Fruit fly (Drosophila melanogaster) whole organism, embryonic: ENCODE measurements around the gene dsx.

Experiments used
- Adf1 ChIP-seq: fragments of 200-800 bp; sonication (Bioruptor generic); IDR thresholded peaks from 2 replicates; pipeline ENCODE4 v1.3.6; 2022; ENCODE audit warnings: missing biosample characterization, missing genetic modification characterization
- Awh ChIP-seq: fragments of 200-800 bp; sonication (Bioruptor generic); IDR thresholded peaks from 2 replicates; pipeline ENCODE4, ENCODE4 v1.3.6; 2022; ENCODE audit warnings: missing biosample characterization, missing genetic modification characterization
- C15 ChIP-seq: fragments of 200-800 bp; sonication (Bioruptor generic); IDR thresholded peaks from 3 replicates; pipeline ENCODE4 v1.3.6; 2022; ENCODE audit warnings: missing biosample characterization, missing genetic modification characterization
- CG10209 ChIP-seq: fragments of 200-800 bp; sonication (Bioruptor generic); optimal IDR thresholded peaks from 3 replicates; lab custom pipeline; 2017; ENCODE audit warnings: missing biosample characterization, mild to moderate bottlenecking, missing genetic modification characterization, missing genetic modification reagents
- CG10366 ChIP-seq: fragments of 200-800 bp; sonication (Bioruptor generic); IDR thresholded peaks from 2 replicates; pipeline ENCODE4 v1.3.6; 2022; ENCODE audit warnings: missing biosample characterization, missing genetic modification characterization
- CG10979 ChIP-seq: fragments of 200-800 bp; sonication (Bioruptor generic); optimal IDR thresholded peaks from 2 replicates; lab custom pipeline; 2018; ENCODE audit warnings: missing biosample characterization, mild to moderate bottlenecking, missing genetic modification characterization, moderate library complexity
- CG12071 ChIP-seq: fragments of 200-800 bp; sonication (Bioruptor generic); optimal IDR thresholded peaks from 3 replicates; lab custom pipeline; 2018; ENCODE audit warnings: missing biosample characterization, mild to moderate bottlenecking, missing genetic modification characterization
- CG13123 ChIP-seq: fragments of 200-800 bp; sonication (Bioruptor generic); optimal IDR thresholded peaks from 2 replicates; lab custom pipeline; 2016; ENCODE audit warnings: missing biosample characterization, missing genetic modification characterization
- CG15479 ChIP-seq: fragments of 200-800 bp; sonication (Bioruptor generic); optimal IDR thresholded peaks from 3 replicates; lab custom pipeline; 2019; ENCODE audit warnings: missing biosample characterization, mild to moderate bottlenecking, missing genetic modification characterization, moderate library complexity
- CG17385 ChIP-seq: fragments of 200-800 bp; sonication (Bioruptor generic); optimal IDR thresholded peaks from 3 replicates; lab custom pipeline; 2018; ENCODE audit warnings: missing biosample characterization, mild to moderate bottlenecking, missing genetic modification characterization
- CG18476 ChIP-seq: fragments of 200-800 bp; sonication (Bioruptor generic); optimal IDR thresholded peaks from 2 replicates; lab custom pipeline; 2016; ENCODE audit warnings: missing biosample characterization, mild to moderate bottlenecking, missing genetic modification characterization
- CG30431 ChIP-seq: fragments of 200-800 bp; sonication (Bioruptor generic); optimal IDR thresholded peaks from 2 replicates; lab custom pipeline; 2017; ENCODE audit warnings: missing biosample characterization, missing genetic modification characterization
- CG32767 ChIP-seq: fragments of 200-800 bp; sonication (Bioruptor generic); IDR thresholded peaks from 2 replicates; pipeline ENCODE4 v1.3.6; 2022; ENCODE audit warnings: missing biosample characterization, missing genetic modification characterization
- CG33557 ChIP-seq: fragments of 200-800 bp; sonication (Bioruptor generic); optimal IDR thresholded peaks from 2 replicates; lab custom pipeline; 2019; ENCODE audit warnings: missing biosample characterization, mild to moderate bottlenecking, missing genetic modification characterization, moderate library complexity
- CG3726 ChIP-seq: fragments of 200-800 bp; sonication (Bioruptor generic); IDR thresholded peaks from 3 replicates; pipeline ENCODE4, ENCODE4 v1.3.6; 2022; ENCODE audit warnings: missing biosample characterization, missing genetic modification characterization
- CG43689 ChIP-seq: fragments of 200-800 bp; sonication (Bioruptor generic); IDR thresholded peaks from 2 replicates; pipeline ENCODE4 v1.3.6; 2022; ENCODE audit warnings: missing biosample characterization, missing genetic modification characterization
- CG4617 ChIP-seq: fragments of 200-800 bp; sonication (Bioruptor generic); optimal IDR thresholded peaks from 3 replicates; lab custom pipeline; 2016; ENCODE audit warnings: missing biosample characterization, missing genetic modification characterization, borderline replicate concordance
- CG6791 ChIP-seq: fragments of 200-800 bp; sonication (Bioruptor generic); IDR thresholded peaks from 3 replicates; pipeline ENCODE4 v1.3.6; 2022; ENCODE audit warnings: missing biosample characterization, missing genetic modification characterization; ENCODE audit not compliant: partially characterized antibody
- CG6813 ChIP-seq: fragments of 200-800 bp; sonication (Bioruptor generic); optimal IDR thresholded peaks from 2 replicates; lab custom pipeline; 2017; ENCODE audit warnings: missing biosample characterization, missing genetic modification characterization, mild to moderate bottlenecking, moderate library complexity, missing genetic modification reagents
- CTCF ChIP-seq: fragments of 200-800 bp; sonication (Bioruptor generic); optimal IDR thresholded peaks from 2 replicates; lab custom pipeline; 2017; ENCODE audit warnings: missing biosample characterization, mild to moderate bottlenecking, missing genetic modification characterization, moderate library complexity
- Dref ChIP-seq: fragments of 200-800 bp; sonication (Bioruptor generic); IDR thresholded peaks from 2 replicates; pipeline ENCODE4 v1.3.6; 2022; ENCODE audit warnings: missing biosample characterization, missing genetic modification characterization
- Drgx ChIP-seq: fragments of 200-800 bp; sonication (Bioruptor generic); IDR thresholded peaks from 2 replicates; pipeline ENCODE4 v1.3.6; 2022; ENCODE audit warnings: missing biosample characterization, missing genetic modification characterization
- E2f2 ChIP-seq: fragments of 200-800 bp; sonication (Bioruptor generic); IDR thresholded peaks from 2 replicates; pipeline ENCODE4 v1.3.6; 2022; ENCODE audit warnings: missing biosample characterization, missing genetic modification characterization
- Hmr ChIP-seq: fragments of 200-800 bp; sonication (Bioruptor generic); optimal IDR thresholded peaks from 3 replicates; lab custom pipeline; 2017; ENCODE audit warnings: mild to moderate bottlenecking, missing biosample characterization, missing genetic modification reagents, missing genetic modification characterization
- Lhr ChIP-seq: fragments of 200-800 bp; sonication (Bioruptor generic); optimal IDR thresholded peaks from 3 replicates; lab custom pipeline; 2017; ENCODE audit warnings: mild to moderate bottlenecking, missing biosample characterization, missing genetic modification reagents, missing genetic modification characterization
- Lpt ChIP-seq: fragments of >200 bp; optimal IDR thresholded peaks from 2 replicates; lab custom pipeline; 2018; ENCODE audit warnings: missing biosample characterization, missing genetic modification characterization
- MBD-R2 ChIP-seq: fragments of 200-800 bp; sonication (Bioruptor generic); IDR thresholded peaks from 2 replicates; pipeline ENCODE4 v1.3.6; 2022; ENCODE audit warnings: missing biosample characterization, missing genetic modification characterization
- MTF-1 ChIP-seq: fragments of 200-800 bp; sonication (Bioruptor generic); optimal IDR thresholded peaks from 2 replicates; lab custom pipeline; 2018; ENCODE audit warnings: missing biosample characterization, mild to moderate bottlenecking, missing genetic modification characterization, borderline replicate concordance
- Mad ChIP-seq: fragments of 200-800 bp; sonication (Bioruptor generic); optimal IDR thresholded peaks from 2 replicates; lab custom pipeline; 2016; ENCODE audit warnings: missing biosample characterization, missing genetic modification characterization
- Myb ChIP-seq: fragments of 200-800 bp; sonication (Bioruptor generic); optimal IDR thresholded peaks from 2 replicates; lab custom pipeline; 2016; ENCODE audit warnings: missing biosample characterization, missing genetic modification characterization
- Six4 ChIP-seq: fragments of 200-800 bp; sonication (Bioruptor generic); optimal IDR thresholded peaks from 2 replicates; lab custom pipeline; 2016; ENCODE audit warnings: missing biosample characterization, missing genetic modification characterization
- Sox102F ChIP-seq: fragments of 200-800 bp; sonication (Bioruptor generic); optimal IDR thresholded peaks from 2 replicates; lab custom pipeline; 2018; ENCODE audit warnings: missing biosample characterization, mild to moderate bottlenecking, missing genetic modification characterization, moderate library complexity
- Ssrp ChIP-seq: fragments of 200-800 bp; sonication (Bioruptor generic); optimal IDR thresholded peaks from 2 replicates; lab custom pipeline; 2018; ENCODE audit warnings: missing biosample characterization, mild to moderate bottlenecking, missing genetic modification characterization, moderate library complexity
- Trl ChIP-seq, 3 experiments: fragments of >200 bp in 2 of 3; fragments of 200-800 bp in 1 of 3; sonication (Bioruptor generic) in 1 of 3; optimal IDR thresholded peaks; 2 replicates in 1 of 3; 3 replicates in 2 of 3; lab custom pipeline; 2016 to 2017; ENCODE audit warnings: missing biosample characterization in 1 of 3, missing genetic modification characterization in 1 of 3
- Vsx1 ChIP-seq: fragments of 200-800 bp; sonication (Bioruptor generic); optimal IDR thresholded peaks from 2 replicates; lab custom pipeline; 2017; ENCODE audit warnings: missing biosample characterization, mild to moderate bottlenecking, missing genetic modification characterization, missing genetic modification reagents
- Xbp1 ChIP-seq: fragments of 200-800 bp; sonication (Bioruptor generic); optimal IDR thresholded peaks from 3 replicates; lab custom pipeline; 2016; ENCODE audit warnings: missing biosample characterization, mild to moderate bottlenecking, missing genetic modification characterization
- Xrp1 ChIP-seq: fragments of 200-800 bp; sonication (Bioruptor generic); IDR thresholded peaks from 2 replicates; pipeline ENCODE4 v1.3.6; 2022; ENCODE audit warnings: missing biosample characterization, missing genetic modification characterization
- ase ChIP-seq: fragments of 200-800 bp; sonication (Bioruptor generic); IDR thresholded peaks from 3 replicates; pipeline ENCODE4 v1.3.6; 2022; ENCODE audit warnings: missing biosample characterization, missing genetic modification characterization
- crc ChIP-seq: fragments of 200-800 bp; sonication (Bioruptor generic); optimal IDR thresholded peaks from 2 replicates; lab custom pipeline; 2016; ENCODE audit warnings: missing biosample characterization, missing genetic modification characterization
- crp ChIP-seq, 2 experiments: fragments of 200-800 bp; sonication (Bioruptor generic); optimal IDR thresholded peaks; 2 replicates in 1 of 2; 3 replicates in 1 of 2; lab custom pipeline; 2017; ENCODE audit warnings: missing biosample characterization in 2 of 2, missing genetic modification characterization in 2 of 2, mild to moderate bottlenecking in 1 of 2, moderate library complexity in 1 of 2
- gcm2 ChIP-seq: fragments of 200-800 bp; sonication (Bioruptor generic); optimal IDR thresholded peaks from 2 replicates; lab custom pipeline; 2016; ENCODE audit warnings: missing biosample characterization, missing genetic modification characterization
- grn ChIP-seq: fragments of 200-800 bp; sonication (Bioruptor generic); optimal IDR thresholded peaks from 3 replicates; lab custom pipeline; 2017; ENCODE audit warnings: missing biosample characterization, missing genetic modification characterization
- gro ChIP-seq: fragments of 200-800 bp; sonication (Bioruptor generic); optimal IDR thresholded peaks from 2 replicates; lab custom pipeline; 2016; ENCODE audit warnings: missing biosample characterization, missing genetic modification characterization
- ind ChIP-seq: fragments of 200-800 bp; sonication (Bioruptor generic); optimal IDR thresholded peaks from 3 replicates; lab custom pipeline; 2016; ENCODE audit warnings: missing biosample characterization, missing genetic modification characterization
- jumu ChIP-seq: fragments of 200-800 bp; sonication (Bioruptor generic); optimal IDR thresholded peaks from 3 replicates; lab custom pipeline; 2016; ENCODE audit warnings: missing biosample characterization, missing genetic modification characterization
- pan ChIP-seq, 4 experiments: fragments of >200 bp in 3 of 4; fragments of 200-800 bp in 1 of 4; sonication (Bioruptor generic) in 1 of 4; optimal IDR thresholded peaks in 3 of 4; IDR thresholded peaks in 1 of 4; 2 replicates each; pipeline versions ENCODE4 v1.3.6 to Lab custom; 2017 to 2022; ENCODE audit warnings: missing biosample characterization in 2 of 4, missing genetic modification characterization in 2 of 4, mixed read lengths in 1 of 4
- sens ChIP-seq: fragments of 200-800 bp; sonication (Bioruptor generic); peaks from one replicate; lab custom pipeline; 2016; ENCODE audit warnings: missing biosample characterization, missing genetic modification characterization
- tio ChIP-seq: fragments of 200-800 bp; sonication (Bioruptor generic); optimal IDR thresholded peaks from 2 replicates; lab custom pipeline; 2017; ENCODE audit warnings: missing biosample characterization, missing genetic modification characterization, inconsistent platforms
- trh ChIP-seq: fragments of 200-800 bp; sonication (Bioruptor generic); optimal IDR thresholded peaks from 2 replicates; lab custom pipeline; 2016; ENCODE audit warnings: missing biosample characterization, missing genetic modification characterization

Gene dsx

dm6 chr3R:8001074-8001669 is 34.0 kb upstream of the dsx start, which contains the start of the genes Kmn2 and CG2698 (continued):
- TF ChIP-seq CG10979, result peak; percentile 90
- TF ChIP-seq Lpt (GFP tag; lab: Kevin White, UChicago), result no peak
- TF ChIP-seq MBD-R2, result peak; percentile 98
- TF ChIP-seq CG12071 (GFP tag; lab: Kevin White, UChicago), result peak; percentile 88
- no peak for TF ChIP-seq pan (optimal IDR thresholded peaks at IDR 0.05; lab: Kevin White, UChicago)
- TF ChIP-seq pan (GFP tag; optimal IDR thresholded peaks at IDR 0.05 in 1 of 2, IDR thresholded peaks at IDR 0.05 in 1 of 2), result peak in 1 of 2 experiments; percentile 98
- peak; percentile 91 for TF ChIP-seq CG33557
- peak; percentile 95 for TF ChIP-seq Ssrp
- TF ChIP-seq ase (GFP tag; lab: Robert Waterston, UW), result peak; percentile 97
- TF ChIP-seq Awh (GFP tag; lab: Robert Waterston, UW), result peak; percentile 97
- TF ChIP-seq tio (GFP tag; lab: Kevin White, UChicago), result peak; percentile 95
- peak; percentile 92 for TF ChIP-seq E2f2 (GFP tag; lab: Robert Waterston, UW)
- TF ChIP-seq CG3726, result peak; percentile 94
- peak; percentile 96 for TF ChIP-seq Drgx
- TF ChIP-seq gcm2 (GFP tag; lab: Kevin White, UChicago), result peak; percentile 73
- TF ChIP-seq Lhr (GFP tag; lab: Kevin White, UChicago), result peak; percentile 89
- peak; percentile 96 for TF ChIP-seq Hmr (GFP tag; lab: Kevin White, UChicago)
- TF ChIP-seq Adf1 (GFP tag; lab: Robert Waterston, UW), result peak; percentile 85
- peak; percentile 44 for TF ChIP-seq Dref (GFP tag; lab: Robert Waterston, UW)
- TF ChIP-seq C15, result peak; percentile 96
- TF ChIP-seq CG6813 (GFP tag; lab: Kevin White, UChicago), result peak; percentile 86
- TF ChIP-seq CG15479, result no peak
- TF ChIP-seq CTCF (GFP tag; lab: Kevin White, UChicago), result peak; percentile 29
- TF ChIP-seq Mad (GFP tag; lab: Kevin White, UChicago), result peak; percentile 90
- TF ChIP-seq grn (GFP tag; lab: Kevin White, UChicago), result peak; percentile 53
- TF ChIP-seq Xbp1 (GFP tag; lab: Kevin White, UChicago), result peak; percentile 97
- peak; percentile 78 for TF ChIP-seq gro
- peak; percentile 38; the same call in 1 of the 3 replicates for TF ChIP-seq CG6791 (GFP tag; lab: Robert Waterston, UW)
- TF ChIP-seq CG13123 (GFP tag; lab: Kevin White, UChicago), result peak; percentile 85
- TF ChIP-seq CG32767 (GFP tag; lab: Robert Waterston, UW), result peak; percentile 97
- TF ChIP-seq sens (GFP tag; lab: Kevin White, UChicago), result peak; percentile 95
- TF ChIP-seq Trl (optimal IDR thresholded peaks at IDR 0.05; lab: Kevin White, UChicago), result no peak
- TF ChIP-seq Trl (GFP tag; optimal IDR thresholded peaks at IDR 0.05; lab: Kevin White, UChicago), result peak; percentile 84
- peak; percentile 98 for TF ChIP-seq CG10366 (GFP tag; lab: Robert Waterston, UW)
- TF ChIP-seq crc (GFP tag; lab: Kevin White, UChicago), result peak; percentile 56
- peak; percentile 88 for TF ChIP-seq MTF-1 (GFP tag; lab: Kevin White, UChicago)
- peak; percentile 89 for TF ChIP-seq CG4617 (GFP tag; lab: Kevin White, UChicago)
- peak; percentile 79 for TF ChIP-seq jumu
- TF ChIP-seq Six4 (GFP tag; lab: Kevin White, UChicago), result peak; percentile 93
- peak; percentile 99 for TF ChIP-seq Xrp1
- TF ChIP-seq CG10209, result peak; percentile 96
- TF ChIP-seq crp (GFP tag; optimal IDR thresholded peaks at IDR 0.05; lab: Kevin White, UChicago), result peak; percentile 18 to 74
- peak; percentile 97 for TF ChIP-seq ind (GFP tag; lab: Kevin White, UChicago)
- TF ChIP-seq Sox102F (GFP tag; lab: Kevin White, UChicago), result peak; percentile 94
- peak; percentile 92 for TF ChIP-seq CG17385 (GFP tag; lab: Kevin White, UChicago)
- peak; percentile 59 for TF ChIP-seq Myb (GFP tag; lab: Kevin White, UChicago)
- TF ChIP-seq trh, result peak; percentile 91
- peak; percentile 91 for TF ChIP-seq CG30431 (GFP tag; lab: Kevin White, UChicago)
- peak; percentile 95 for TF ChIP-seq CG18476
- TF ChIP-seq CG43689, result peak; percentile 93
- TF ChIP-seq Vsx1 (GFP tag; lab: Kevin White, UChicago), result peak; percentile 81
